Fruit fly (Drosophila melanogaster) whole organism, embryonic: ENCODE measurements around the gene CG9372.
A peak's percentile ranks its signal among the peaks of the same experiment; 100 is the strongest.

Source experiments
- ATbp ChIP-seq: fragments of 200-800 bp; sonication (Bioruptor generic); optimal IDR thresholded peaks from 2 replicates; lab custom pipeline; 2017; ENCODE audit warnings: missing biosample characterization, mild to moderate bottlenecking, missing genetic modification characterization, missing genetic modification reagents
- Atf3 ChIP-seq: fragments of 200-800 bp; sonication (Bioruptor generic); optimal IDR thresholded peaks from 3 replicates; lab custom pipeline; 2016; ENCODE audit warnings: missing biosample characterization, missing genetic modification characterization
- B-H2 ChIP-seq: fragments of 200-800 bp; sonication (Bioruptor generic); optimal IDR thresholded peaks from 2 replicates; lab custom pipeline; 2018; ENCODE audit warnings: missing biosample characterization, mild to moderate bottlenecking, missing genetic modification characterization
- Blimp-1 ChIP-seq: fragments of 200-800 bp; sonication (Bioruptor generic); optimal IDR thresholded peaks from 3 replicates; lab custom pipeline; 2018; ENCODE audit warnings: missing biosample characterization, missing genetic modification characterization, mild to moderate bottlenecking, moderate library complexity, missing genetic modification reagents
- CG10267 ChIP-seq: fragments of 200-800 bp; sonication (Bioruptor generic); optimal IDR thresholded peaks from 2 replicates; lab custom pipeline; 2018; ENCODE audit warnings: missing biosample characterization, mild to moderate bottlenecking, missing genetic modification characterization, moderate library complexity
- CG10321 ChIP-seq: fragments of 200-800 bp; sonication (Bioruptor generic); IDR thresholded peaks from 2 replicates; pipeline ENCODE4 v1.3.6; 2022; ENCODE audit warnings: missing biosample characterization, missing genetic modification characterization
- CG10431 ChIP-seq: fragments of 200-800 bp; sonication (Bioruptor generic); optimal IDR thresholded peaks from 3 replicates; lab custom pipeline; 2018; ENCODE audit warnings: missing biosample characterization, mild to moderate bottlenecking, missing genetic modification characterization
- CG10565 ChIP-seq: fragments of 200-800 bp; sonication (Bioruptor generic); optimal IDR thresholded peaks from 3 replicates; lab custom pipeline; 2016; ENCODE audit warnings: missing biosample characterization, mild to moderate bottlenecking, missing genetic modification characterization
- CG11398 ChIP-seq: fragments of 200-800 bp; sonication (Bioruptor generic); optimal IDR thresholded peaks from 2 replicates; lab custom pipeline; 2016; ENCODE audit warnings: missing biosample characterization, missing genetic modification characterization
- CG11456 ChIP-seq: fragments of 200-800 bp; sonication (Bioruptor generic); IDR thresholded peaks from 3 replicates; pipeline ENCODE4 v1.3.6; 2022; ENCODE audit warnings: missing biosample characterization, missing genetic modification characterization
- CG12104 ChIP-seq: fragments of 200-800 bp; sonication (Bioruptor generic); optimal IDR thresholded peaks from 3 replicates; lab custom pipeline; 2016; ENCODE audit warnings: missing biosample characterization, missing genetic modification characterization
- CG15479 ChIP-seq: fragments of 200-800 bp; sonication (Bioruptor generic); optimal IDR thresholded peaks from 3 replicates; lab custom pipeline; 2019; ENCODE audit warnings: missing biosample characterization, mild to moderate bottlenecking, missing genetic modification characterization, moderate library complexity
- CG1647 ChIP-seq: fragments of 200-800 bp; sonication (Bioruptor generic); optimal IDR thresholded peaks from 3 replicates; lab custom pipeline; 2016; ENCODE audit warnings: missing biosample characterization, missing genetic modification characterization
- CG17359 ChIP-seq: fragments of 200-800 bp; sonication (Bioruptor generic); optimal IDR thresholded peaks from 3 replicates; lab custom pipeline; 2018; ENCODE audit warnings: missing biosample characterization, mild to moderate bottlenecking, missing genetic modification characterization, moderate library complexity
- CG17802 ChIP-seq: fragments of 200-800 bp; sonication (Bioruptor generic); optimal IDR thresholded peaks from 2 replicates; lab custom pipeline; 2018; ENCODE audit warnings: missing biosample characterization, mild to moderate bottlenecking, missing genetic modification characterization, moderate library complexity
- CG18011 ChIP-seq: fragments of 200-800 bp; sonication (Bioruptor generic); optimal IDR thresholded peaks from 2 replicates; lab custom pipeline; 2017; ENCODE audit warnings: missing biosample characterization, missing genetic modification characterization, mild to moderate bottlenecking, moderate library complexity, missing genotype
- CG18619 ChIP-seq: fragments of 200-800 bp; sonication (Bioruptor generic); optimal IDR thresholded peaks from 3 replicates; lab custom pipeline; 2017; ENCODE audit warnings: missing biosample characterization, mild to moderate bottlenecking, missing genetic modification characterization
- CG32772 ChIP-seq: fragments of 200-800 bp; sonication (Bioruptor generic); IDR thresholded peaks from 2 replicates; pipeline ENCODE4 v1.3.6; 2022; ENCODE audit warnings: missing biosample characterization, missing genetic modification characterization
- CG4617 ChIP-seq: fragments of 200-800 bp; sonication (Bioruptor generic); optimal IDR thresholded peaks from 3 replicates; lab custom pipeline; 2016; ENCODE audit warnings: missing biosample characterization, missing genetic modification characterization, borderline replicate concordance
- CG4854 ChIP-seq: fragments of 200-800 bp; sonication (Bioruptor generic); optimal IDR thresholded peaks from 2 replicates; lab custom pipeline; 2016; ENCODE audit warnings: missing biosample characterization, missing genetic modification characterization, inconsistent platforms
- CG7963 ChIP-seq: fragments of 200-800 bp; sonication (Bioruptor generic); IDR thresholded peaks from 3 replicates; pipeline ENCODE4 v1.3.6; 2022; ENCODE audit warnings: missing biosample characterization, missing genetic modification characterization; ENCODE audit not compliant: partially characterized antibody
- CG8290 ChIP-seq, 3 experiments: fragments of 200-800 bp; sonication (Bioruptor generic); optimal IDR thresholded peaks; 2 replicates each; lab custom pipeline; 2016 to 2019; ENCODE audit warnings: missing biosample characterization in 3 of 3, missing genetic modification characterization in 3 of 3, mild to moderate bottlenecking in 2 of 3, moderate library complexity in 1 of 3
- CG8359 ChIP-seq: fragments of 200-800 bp; sonication (Bioruptor generic); optimal IDR thresholded peaks from 2 replicates; lab custom pipeline; 2017; ENCODE audit warnings: missing biosample characterization, mild to moderate bottlenecking, missing genetic modification characterization, borderline replicate concordance
- CkIIα-i1 ChIP-seq: fragments of 200-800 bp; sonication (Bioruptor generic); IDR thresholded peaks from 2 replicates; pipeline ENCODE4 v1.3.6; 2022; ENCODE audit warnings: missing biosample characterization, missing genetic modification characterization
- Dip2 ChIP-seq: fragments of 200-800 bp; sonication (Bioruptor generic); IDR thresholded peaks from 2 replicates; pipeline ENCODE4 v1.3.6; 2022; ENCODE audit warnings: missing biosample characterization, missing genetic modification characterization
- Dp ChIP-seq: fragments of 200-800 bp; sonication (Bioruptor generic); optimal IDR thresholded peaks from 2 replicates; lab custom pipeline; 2018; ENCODE audit warnings: missing biosample characterization, mild to moderate bottlenecking, missing genetic modification characterization, moderate library complexity
- E2f1 ChIP-seq: fragments of 200-800 bp; sonication (Bioruptor generic); IDR thresholded peaks from 2 replicates; pipeline ENCODE4 v1.3.6; 2022; ENCODE audit warnings: missing biosample characterization, missing genetic modification characterization
- Elba2 ChIP-seq: fragments of 200-800 bp; sonication (Bioruptor generic); optimal IDR thresholded peaks from 3 replicates; lab custom pipeline; 2016; ENCODE audit warnings: missing biosample characterization, missing genetic modification characterization
- Ets65A ChIP-seq: fragments of 200-800 bp; sonication (Bioruptor generic); peaks from one replicate; lab custom pipeline; 2016; ENCODE audit warnings: missing biosample characterization, missing genetic modification characterization
- HLH3B ChIP-seq: fragments of 200-800 bp; sonication (Bioruptor generic); IDR thresholded peaks from 2 replicates; pipeline ENCODE4 v1.3.6; 2022; ENCODE audit warnings: missing biosample characterization, missing genetic modification characterization
- HmgZ ChIP-seq: fragments of 200-800 bp; sonication (Bioruptor generic); optimal IDR thresholded peaks from 2 replicates; lab custom pipeline; 2018; ENCODE audit warnings: missing biosample characterization, mild to moderate bottlenecking, missing genetic modification characterization
- Mad ChIP-seq: fragments of 200-800 bp; sonication (Bioruptor generic); optimal IDR thresholded peaks from 2 replicates; lab custom pipeline; 2016; ENCODE audit warnings: missing biosample characterization, missing genetic modification characterization
- Pdp1 ChIP-seq, 2 experiments: fragments of 200-800 bp; sonication (Bioruptor generic); optimal IDR thresholded peaks; 3 replicates each; lab custom pipeline; 2016; ENCODE audit warnings: missing biosample characterization in 2 of 2, missing genetic modification characterization in 2 of 2, mild to moderate bottlenecking in 1 of 2, moderate library complexity in 1 of 2
- Side ChIP-seq: fragments of 200-800 bp; sonication (Bioruptor generic); optimal IDR thresholded peaks from 2 replicates; lab custom pipeline; 2016; ENCODE audit warnings: missing biosample characterization, missing genetic modification characterization
- ab ChIP-seq: fragments of 200-800 bp; sonication (Bioruptor generic); optimal IDR thresholded peaks from 2 replicates; lab custom pipeline; 2016; ENCODE audit warnings: missing biosample characterization, missing genetic modification characterization
- ara ChIP-seq: fragments of 200-800 bp; sonication (Bioruptor generic); IDR thresholded peaks from 2 replicates; pipeline ENCODE4 v1.3.6; 2022; ENCODE audit warnings: missing biosample characterization, missing genetic modification characterization
- ase ChIP-seq: fragments of 200-800 bp; sonication (Bioruptor generic); IDR thresholded peaks from 3 replicates; pipeline ENCODE4 v1.3.6; 2022; ENCODE audit warnings: missing biosample characterization, missing genetic modification characterization
- bsh ChIP-seq, 2 experiments: fragments of 200-800 bp; sonication (Bioruptor generic); optimal IDR thresholded peaks; 2 replicates each; lab custom pipeline; 2017 to 2018; ENCODE audit warnings: mild to moderate bottlenecking in 2 of 2, missing biosample characterization in 2 of 2, missing genetic modification characterization in 2 of 2, moderate library complexity in 1 of 2
- corto ChIP-seq: fragments of 200-800 bp; sonication (Bioruptor generic); optimal IDR thresholded peaks from 2 replicates; lab custom pipeline; 2016; ENCODE audit warnings: missing biosample characterization, mild to moderate bottlenecking, missing genetic modification characterization, moderate library complexity
- crc ChIP-seq: fragments of 200-800 bp; sonication (Bioruptor generic); optimal IDR thresholded peaks from 2 replicates; lab custom pipeline; 2016; ENCODE audit warnings: missing biosample characterization, missing genetic modification characterization
- dpn ChIP-seq, 2 experiments: fragments of 200-800 bp; sonication (Bioruptor generic); optimal IDR thresholded peaks; 3 replicates each; lab custom pipeline; 2016; ENCODE audit warnings: missing biosample characterization in 2 of 2, missing genetic modification characterization in 2 of 2
- emc ChIP-seq: fragments of 200-800 bp; sonication (Bioruptor generic); optimal IDR thresholded peaks from 2 replicates; lab custom pipeline; 2016; ENCODE audit warnings: missing biosample characterization, missing genetic modification characterization
- kay ChIP-seq: fragments of 200-800 bp; sonication (Bioruptor generic); optimal IDR thresholded peaks from 2 replicates; lab custom pipeline; 2016; ENCODE audit warnings: missing biosample characterization, missing genetic modification characterization
- ken ChIP-seq: fragments of 200-800 bp; sonication (Bioruptor generic); IDR thresholded peaks from 3 replicates; pipeline ENCODE4 v1.3.6; 2022; ENCODE audit warnings: missing biosample characterization, missing genetic modification characterization
- nerfin-2 ChIP-seq: fragments of 200-800 bp; sonication (Bioruptor generic); IDR thresholded peaks from 2 replicates; pipeline ENCODE4 v1.3.6; 2022; ENCODE audit warnings: missing biosample characterization, missing genetic modification characterization; ENCODE audit not compliant: partially characterized antibody
- row ChIP-seq: fragments of 200-800 bp; sonication (Bioruptor generic); IDR thresholded peaks from 3 replicates; pipeline ENCODE4 v1.3.6; 2022; ENCODE audit warnings: missing biosample characterization, missing genetic modification characterization
- wdn ChIP-seq: fragments of 200-800 bp; sonication (Bioruptor generic); IDR thresholded peaks from 2 replicates; pipeline ENCODE4 v1.3.6; 2022; ENCODE audit warnings: missing biosample characterization, missing genetic modification characterization
- wek ChIP-seq: fragments of 200-800 bp; sonication (Bioruptor generic); optimal IDR thresholded peaks from 3 replicates; lab custom pipeline; 2018; ENCODE audit warnings: missing biosample characterization, mild to moderate bottlenecking, missing genetic modification characterization, moderate library complexity
- zen ChIP-seq: fragments of 200-800 bp; sonication (Bioruptor generic); optimal IDR thresholded peaks from 3 replicates; lab custom pipeline; 2018; ENCODE audit warnings: missing biosample characterization, mild to moderate bottlenecking, missing genetic modification characterization, moderate library complexity
- zf30C ChIP-seq: fragments of 200-800 bp; sonication (Bioruptor generic); optimal IDR thresholded peaks from 3 replicates; lab custom pipeline; 2018; ENCODE audit warnings: missing biosample characterization, mild to moderate bottlenecking, missing genetic modification characterization

The CG9372 gene

dm6 chr3L:19590422-19590821 lies 15.6 kb upstream of the CG9372 start, which contains the start of gene CG14100 (continued):
- TF ChIP-seq nerfin-2 (GFP tag; lab: Robert Waterston, UW) (peak; percentile 54; the same call in 1 of the 2 replicates), CG11398 (GFP tag; lab: Kevin White, UChicago) (peak; percentile 100), HmgZ (tag; lab: Kevin White, UChicago) (peak; percentile 100), Side (peak; percentile 100), dpn (GFP tag; optimal IDR thresholded peaks at IDR 0.05; lab: Kevin White, UChicago) (peak; percentile 100), zf30C (peak; percentile 90), bsh (GFP tag; optimal IDR thresholded peaks at IDR 0.05; lab: Kevin White, UChicago) (peak; percentile 100), HLH3B (peak; percentile 100), CG18619 (GFP tag; lab: Kevin White, UChicago) (peak; percentile 100), wek (peak; percentile 100), ATbp (peak; percentile 100), CG4617 (GFP tag; lab: Kevin White, UChicago) (peak; percentile 100), CG8359 (peak; percentile 98), zen (tag; lab: Kevin White, UChicago) (peak; percentile 100), ken (GFP tag; lab: Robert Waterston, UW) (peak; percentile 100), Pdp1 (GFP tag; optimal IDR thresholded peaks at IDR 0.05; lab: Kevin White, UChicago) (peak; percentile 100), row (GFP tag; lab: Robert Waterston, UW) (peak; percentile 100), CG17359 (tag; lab: Kevin White, UChicago) (peak; percentile 100), ase (GFP tag; lab: Robert Waterston, UW) (peak; percentile 100), Elba2 (peak; percentile 100), CG10565 (GFP tag; lab: Kevin White, UChicago) (peak; percentile 100), Dip2 (GFP tag; lab: Robert Waterston, UW) (peak; percentile 87), wdn (peak; percentile 100), CG10431 (GFP tag; lab: Kevin White, UChicago) (peak; percentile 99), ara (GFP tag; lab: Robert Waterston, UW) (peak; percentile 100), CG10321 (GFP tag; lab: Robert Waterston, UW) (peak; percentile 94), CG1647 (GFP tag; lab: Kevin White, UChicago) (peak; percentile 100), E2f1 (peak; percentile 100), crc (GFP tag; lab: Kevin White, UChicago) (peak; percentile 100), CG11456 (GFP tag; lab: Robert Waterston, UW) (peak; percentile 100), Mad (peak; percentile 100), Blimp-1 (GFP tag; lab: Kevin White, UChicago) (peak; percentile 100), kay (GFP tag; lab: Kevin White, UChicago) (peak; percentile 100), Dp (peak; percentile 94), CG10267 (tag; lab: Kevin White, UChicago) (peak; percentile 100), CG7963 (no peak), Atf3 (GFP tag; lab: Kevin White, UChicago) (peak; percentile 100), CG12104 (GFP tag; lab: Kevin White, UChicago) (peak; percentile 100), CG4854 (peak; percentile 100), Ets65A (GFP tag; lab: Kevin White, UChicago) (peak; percentile 100), CkIIα-i1 (peak; percentile 100), corto (GFP tag; lab: Kevin White, UChicago) (peak; percentile 100), CG8290 (GFP tag; optimal IDR thresholded peaks at IDR 0.05; lab: Kevin White, UChicago) (peak; percentile 100), CG8290 (tag; optimal IDR thresholded peaks at IDR 0.05; lab: Kevin White, UChicago) (peak; percentile 100), CG15479 (GFP tag; lab: Kevin White, UChicago) (peak; percentile 94), CG32772 (peak; percentile 100), CG18011 (GFP tag; lab: Kevin White, UChicago) (peak; percentile 95), B-H2 (GFP tag; lab: Kevin White, UChicago) (peak; percentile 100), CG17802 (tag; lab: Kevin White, UChicago) (peak; percentile 97), ab (GFP tag; lab: Kevin White, UChicago) (peak; percentile 100), emc (GFP tag; lab: Kevin White, UChicago) (peak; percentile 100)
